Worm (Caenorhabditis elegans): ENCODE data around the gene clec-22.

ce11 chrV:16840961-16841360 lies 17.3 kb upstream of the clec-22 start, which contains the start of gene clec-40:
- TF ChIP-seq lin-13 (GFP tag; optimal IDR thresholded peaks at IDR 0.05) (no peak), egl-27 (tag; optimal IDR thresholded peaks at IDR 0.05) (no peak)
